Worm (Caenorhabditis elegans): ENCODE measurements around the gene emg-1.

Gene emg-1

DNA sequence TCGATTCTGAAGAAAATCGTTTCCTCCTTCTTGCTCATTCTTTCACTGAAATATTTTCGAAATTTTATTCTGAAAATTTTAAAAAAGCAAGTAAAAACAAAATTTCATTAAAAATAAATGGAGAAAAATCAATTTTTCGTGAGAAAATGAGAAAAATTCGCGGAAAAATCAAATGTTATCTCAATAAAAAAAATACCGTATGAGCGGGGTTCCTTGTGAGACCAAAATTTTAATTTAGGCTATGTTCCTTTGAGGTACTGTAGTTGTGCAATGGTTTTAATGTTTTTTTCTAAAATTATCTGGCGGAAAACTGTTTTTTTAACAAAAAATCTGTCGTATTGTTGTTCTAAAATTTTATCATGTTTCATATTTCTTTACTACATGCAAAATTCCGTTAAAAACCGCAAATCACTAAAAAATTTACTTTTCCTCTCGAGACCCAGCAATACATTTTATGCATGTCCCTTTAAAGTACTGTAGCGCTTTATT lies 49.1 kb upstream of the emg-1 start, which contains the start of gene epg-6:
Gene epg-6, minus strand, starts transcription at position 51 of the 489 bp plus-strand sequence.
- TF ChIP-seq unc-62 (GFP tag; optimal IDR thresholded peaks at IDR 0.05), result no peak
- TF ChIP-seq snpc-4 (tag; optimal IDR thresholded peaks at IDR 0.05), result no peak
- no peak for TF ChIP-seq zag-1 (tag; optimal IDR thresholded peaks at IDR 0.05)
- no peak for TF ChIP-seq nhr-11 (tag; optimal IDR thresholded peaks at IDR 0.05)
- TF ChIP-seq daf-12 (tag; optimal IDR thresholded peaks at IDR 0.05), result no peak

- TF ChIP-seq nhr-11 (tag; optimal IDR thresholded peaks at IDR 0.05), result peak; percentile 38
- no peak for TF ChIP-seq lin-15B (tag; optimal IDR thresholded peaks at IDR 0.05)
These were observed 48.4 kb upstream of the emg-1 start for ce11 chrIII:10600894-10601293.

DNA sequence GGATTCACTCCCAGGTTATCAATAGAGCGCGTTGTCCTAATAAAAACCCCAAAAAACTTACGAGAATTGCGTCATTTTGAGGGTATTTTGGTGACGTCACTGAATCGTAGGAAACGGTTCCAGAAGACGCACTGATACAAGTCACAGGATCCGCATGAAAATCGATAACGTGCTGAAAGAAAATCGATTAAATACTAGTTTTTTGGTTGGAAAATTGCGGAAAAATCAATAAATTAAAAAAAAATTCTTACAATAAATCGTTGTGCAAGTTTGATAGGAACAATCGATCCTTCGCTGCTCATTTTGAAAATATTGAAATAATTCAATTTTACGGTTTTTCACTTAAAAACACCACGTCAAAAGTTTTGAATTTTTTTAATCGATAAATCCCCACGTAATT lies 46.1 kb upstream of the emg-1 start, which contains the start of gene Y39A1A.2:
Gene Y39A1A.2, minus strand, starts transcription at position 319 of the 400 bp plus-strand sequence.
- peak; percentile 58 for TF ChIP-seq ceh-28 (tag; optimal IDR thresholded peaks at IDR 0.05)
- no peak for TF ChIP-seq ceh-9 (tag; optimal IDR thresholded peaks at IDR 0.05)

DNA sequence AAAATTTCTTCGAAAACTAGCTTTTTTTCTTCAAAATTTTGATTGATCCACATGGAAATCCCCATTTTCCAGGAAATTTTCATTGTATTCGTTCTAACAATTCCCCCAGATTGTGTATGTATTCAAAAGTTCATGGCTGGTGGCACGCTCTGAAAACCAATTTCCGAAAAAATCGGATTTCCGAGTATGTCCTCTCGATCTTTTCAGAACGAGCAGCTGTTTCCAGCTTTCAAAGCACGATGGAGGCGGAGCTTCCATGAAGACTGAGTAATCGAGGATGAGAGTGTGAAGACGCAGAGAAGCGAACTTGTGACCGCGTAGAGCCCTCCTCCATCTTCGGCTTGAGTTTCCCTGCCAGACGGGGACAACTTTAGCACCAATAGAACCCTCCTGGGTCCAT lies 45.0 kb upstream of the emg-1 start:
- TF ChIP-seq hmg-11 (tag; optimal IDR thresholded peaks at IDR 0.05) (peak; percentile 70), nhr-77 (tag; optimal IDR thresholded peaks at IDR 0.05) (no peak), nfya-1 (tag; optimal IDR thresholded peaks at IDR 0.05; ENCODE audit: insufficient read depth) (peak; percentile 5), ZK546.5 (tag; optimal IDR thresholded peaks at IDR 0.05) (no peak), snpc-4 (tag; optimal IDR thresholded peaks at IDR 0.05) (no peak), nhr-76 (tag; optimal IDR thresholded peaks at IDR 0.05) (no peak), pqm-1 (tag; optimal IDR thresholded peaks at IDR 0.05) (no peak), pha-4 (tag; optimal IDR thresholded peaks at IDR 0.05) (no peak), mml-1 (tag; optimal IDR thresholded peaks at IDR 0.05) (no peak), elt-2 (tag; optimal IDR thresholded peaks at IDR 0.05) (no peak), sea-2 (GFP tag; optimal IDR thresholded peaks at IDR 0.05) (no peak)

DNA sequence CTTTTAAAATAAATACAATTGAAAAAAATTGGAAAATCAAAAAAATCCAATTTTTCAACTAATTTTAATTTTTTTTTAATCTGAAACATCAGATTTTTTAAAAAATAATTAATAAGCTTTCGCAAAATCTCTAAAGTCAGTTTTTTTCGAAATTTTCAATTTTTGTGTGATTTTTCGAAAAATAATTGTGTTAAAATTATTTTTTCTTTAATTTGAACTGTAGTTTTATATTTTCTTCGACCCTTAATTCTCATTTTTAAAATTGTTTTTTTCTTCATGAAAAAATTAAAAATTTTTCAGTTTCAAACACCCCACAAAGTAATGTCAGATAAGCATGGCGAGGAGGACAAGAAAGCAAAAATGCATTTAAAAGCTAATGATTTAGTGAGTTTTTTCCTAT lies 44.3 kb upstream of the emg-1 start, which contains the start of gene rabx-5:
Gene rabx-5, plus strand, starts transcription at position 301 of the 400 bp plus-strand sequence.
- no peak for TF ChIP-seq nhr-28 (tag; optimal IDR thresholded peaks at IDR 0.05)
- TF ChIP-seq tbx-2 (tag; optimal IDR thresholded peaks at IDR 0.05), result no peak
- TF ChIP-seq pha-4 (tag; optimal IDR thresholded peaks at IDR 0.05), result no peak
- TF ChIP-seq jun-1 (tag; optimal IDR thresholded peaks at IDR 0.05), result no peak
- no peak for TF ChIP-seq lin-15B (tag; optimal IDR thresholded peaks at IDR 0.05)
- no peak for TF ChIP-seq nhr-237 (tag; optimal IDR thresholded peaks at IDR 0.05)
- no peak for TF ChIP-seq ZK546.5 (tag; optimal IDR thresholded peaks at IDR 0.05)
- TF ChIP-seq unc-62 (GFP tag; optimal IDR thresholded peaks at IDR 0.05), result no peak
- TF ChIP-seq mml-1 (tag; optimal IDR thresholded peaks at IDR 0.05), result no peak
- TF ChIP-seq egl-27 (tag; optimal IDR thresholded peaks at IDR 0.05), result no peak
- no peak for TF ChIP-seq nhr-77 (tag; optimal IDR thresholded peaks at IDR 0.05)
- TF ChIP-seq daf-12 (tag; optimal IDR thresholded peaks at IDR 0.05), result no peak
- TF ChIP-seq lsy-12 (tag; optimal IDR thresholded peaks at IDR 0.05), result no peak
- no peak for TF ChIP-seq nhr-25 (tag; optimal IDR thresholded peaks at IDR 0.05)

DNA sequence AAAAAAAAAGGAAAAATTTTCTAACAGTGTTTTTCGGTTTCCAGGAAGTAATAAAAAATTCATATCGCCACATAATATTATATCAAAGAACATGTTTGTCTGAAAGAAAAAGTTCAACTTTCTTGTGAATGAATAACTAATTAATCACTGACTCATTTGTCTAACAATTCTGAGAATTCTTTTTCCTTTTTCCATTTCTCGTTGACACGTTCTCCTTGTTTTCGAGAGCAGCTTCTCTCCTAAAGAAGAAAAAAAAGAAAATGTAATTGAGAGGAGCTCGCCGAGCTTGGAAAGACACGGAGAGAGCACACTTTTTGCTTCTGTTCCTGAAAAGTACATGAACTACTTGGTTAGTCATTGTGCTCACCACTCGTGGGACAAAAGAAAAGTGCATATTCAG lies 41.2 kb upstream of the emg-1 start:
- TF ChIP-seq sea-2 (GFP tag; optimal IDR thresholded peaks at IDR 0.05) (no peak), nfya-1 (tag; optimal IDR thresholded peaks at IDR 0.05; ENCODE audit: insufficient read depth) (peak; percentile 19)

- TF ChIP-seq daf-12 (tag; optimal IDR thresholded peaks at IDR 0.05) (no peak), elt-1 (tag; optimal IDR thresholded peaks at IDR 0.05) (no peak)
These were observed 37.0 kb upstream of the emg-1 start, which contains the start of gene Y39A1A.24 for ce11 chrIII:10612333-10612732. Y39A1A.24 (plus strand) TSS chrIII:10612633.

DNA sequence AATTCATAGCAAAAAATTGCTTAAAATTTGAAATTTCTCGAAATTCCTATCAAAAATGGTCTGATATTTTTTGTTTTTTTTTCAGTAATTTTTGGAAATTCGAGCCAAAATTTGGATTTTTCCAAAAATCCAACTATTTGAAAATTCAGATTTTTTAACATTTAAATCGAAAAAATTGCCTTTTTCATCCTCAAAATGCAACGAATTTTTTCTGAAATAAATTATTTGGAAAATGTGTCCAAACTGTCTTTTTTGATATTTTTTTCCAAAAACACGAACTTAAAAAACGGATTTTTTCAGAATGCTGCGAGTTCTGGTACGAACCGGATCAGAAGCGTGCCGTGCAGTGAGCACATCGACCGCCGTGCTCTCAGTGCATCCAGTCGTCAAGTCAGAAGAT lies 34.2 kb upstream of the emg-1 start, which contains the start of gene mrpl-22:
Gene mrpl-22, plus strand, starts transcription at position 301 of the 400 bp plus-strand sequence.
- TF ChIP-seq nhr-76 (tag; optimal IDR thresholded peaks at IDR 0.05), result no peak
- no peak for TF ChIP-seq lin-39 (tag; optimal IDR thresholded peaks at IDR 0.05)
- no peak for TF ChIP-seq nhr-237 (tag; optimal IDR thresholded peaks at IDR 0.05)
- TF ChIP-seq daf-12 (tag; optimal IDR thresholded peaks at IDR 0.05), result no peak
- TF ChIP-seq elt-1 (tag; optimal IDR thresholded peaks at IDR 0.05), result no peak
- no peak for TF ChIP-seq ceh-9 (tag; optimal IDR thresholded peaks at IDR 0.05)
- no peak for TF ChIP-seq aly-2 (tag; optimal IDR thresholded peaks at IDR 0.05)
- no peak for TF ChIP-seq jun-1 (tag; optimal IDR thresholded peaks at IDR 0.05)
- TF ChIP-seq ztf-4 (tag; optimal IDR thresholded peaks at IDR 0.05), result no peak
- TF ChIP-seq nhr-25 (tag; optimal IDR thresholded peaks at IDR 0.05), result no peak
- no peak for TF ChIP-seq nhr-11 (tag; optimal IDR thresholded peaks at IDR 0.05)
- TF ChIP-seq elt-2 (tag; optimal IDR thresholded peaks at IDR 0.05), result no peak
- no peak for TF ChIP-seq nfya-1 (tag; optimal IDR thresholded peaks at IDR 0.05; ENCODE audit: insufficient read depth)
- TF ChIP-seq unc-62 (GFP tag; optimal IDR thresholded peaks at IDR 0.05), result no peak
- TF ChIP-seq tbx-2 (tag; optimal IDR thresholded peaks at IDR 0.05), result no peak
- no peak for TF ChIP-seq nhr-28 (tag; optimal IDR thresholded peaks at IDR 0.05)
- no peak for TF ChIP-seq nhr-12 (tag; optimal IDR thresholded peaks at IDR 0.05)
- no peak for TF ChIP-seq lsy-12 (tag; optimal IDR thresholded peaks at IDR 0.05)

All from whole organism, L3 larva.